Worm (Caenorhabditis elegans): ENCODE results near the gene T10B5.8.

DNA sequence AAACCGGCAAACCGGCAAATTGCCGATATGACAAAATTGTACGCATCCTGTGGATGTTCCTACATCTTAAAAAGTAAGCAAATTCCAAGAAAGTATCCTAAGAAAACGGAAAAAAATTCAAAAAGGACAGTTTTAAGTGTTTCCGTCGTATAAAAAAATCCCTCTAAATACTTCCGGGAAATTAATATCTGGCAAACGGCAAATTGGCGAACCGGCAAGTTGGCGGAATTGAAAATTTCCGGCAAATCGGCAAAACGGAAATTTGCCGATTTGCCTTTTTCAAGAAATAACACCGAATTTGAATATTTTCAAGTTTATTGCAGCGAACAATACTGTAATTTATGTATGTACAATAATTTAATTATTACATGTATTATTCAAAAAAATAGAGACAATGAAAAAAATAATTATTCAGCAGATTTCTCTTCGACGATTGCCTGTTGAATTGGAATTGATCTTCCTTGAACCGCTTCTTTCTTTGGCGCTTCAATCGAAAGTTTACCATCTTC is 37.8 kb upstream of the T10B5.8 start:
- no peak for TF ChIP-seq jun-1 (tag; optimal IDR thresholded peaks at IDR 0.05)
- no peak for TF ChIP-seq lim-7 (GFP tag; IDR thresholded peaks at IDR 0.05)
- TF ChIP-seq ceh-28 (tag; optimal IDR thresholded peaks at IDR 0.05): no peak
- no peak for TF ChIP-seq nhr-6 (tag; optimal IDR thresholded peaks at IDR 0.05)
- TF ChIP-seq dmd-9 (GFP tag; IDR thresholded peaks at IDR 0.05): no peak
- no peak for TF ChIP-seq nhr-237 (tag; optimal IDR thresholded peaks at IDR 0.05)
- TF ChIP-seq nhr-41 (GFP tag; IDR thresholded peaks at IDR 0.05): no peak
- TF ChIP-seq ama-1 (optimal IDR thresholded peaks at IDR 0.05): no peak
- no peak for TF ChIP-seq snpc-4 (tag; optimal IDR thresholded peaks at IDR 0.05)
